Fruit fly (Drosophila melanogaster): ENCODE results near the gene Syx7.

The Syx7 gene

dm6 chr3L:21496865-21497634 lies 51.4 kb downstream of the Syx7 start, which contains the start of gene Hr78:
TSS of gene Hr78 (minus strand) at chr3L:21497494.
- TF ChIP-seq fu2 (GFP tag; optimal IDR thresholded peaks at IDR 0.05) (no peak), Fer1 (GFP tag; optimal IDR thresholded peaks at IDR 0.05) (peak; percentile 90), CG13123 (GFP tag; optimal IDR thresholded peaks at IDR 0.05) (peak; percentile 19), D19A (tag; optimal IDR thresholded peaks at IDR 0.05) (peak; percentile 86), CG1832 (GFP tag; optimal IDR thresholded peaks at IDR 0.05) (no peak), chinmo (GFP tag; IDR thresholded peaks at IDR 0.05; ENCODE audit: partially characterized antibody) (no peak), otp (GFP tag; IDR thresholded peaks at IDR 0.05) (peak; percentile 46; the same call in 1 of the 3 replicates), dati (GFP tag; IDR thresholded peaks at IDR 0.05) (no peak), nerfin-2 (GFP tag; IDR thresholded peaks at IDR 0.05; ENCODE audit: partially characterized antibody) (no peak), mam (GFP tag; optimal IDR thresholded peaks at IDR 0.05) (no peak), NK7.1 (GFP tag; optimal IDR thresholded peaks at IDR 0.05) (no peak), bsh (GFP tag; optimal IDR thresholded peaks at IDR 0.05) (peak; percentile 80 to 81), CG33213 (GFP tag; optimal IDR thresholded peaks at IDR 0.05) (peak; percentile 35), pb (GFP tag; optimal IDR thresholded peaks at IDR 0.05) (no peak), stc (GFP tag; IDR thresholded peaks at IDR 0.05) (peak; percentile 62), Chrac-16 (GFP tag; optimal IDR thresholded peaks at IDR 0.05) (peak; percentile 58), Lhr (GFP tag; optimal IDR thresholded peaks at IDR 0.05) (peak; percentile 51), kay (GFP tag; optimal IDR thresholded peaks at IDR 0.05) (peak; percentile 3), Max (GFP tag; optimal IDR thresholded peaks at IDR 0.05) (peak; percentile 10), Stat92E (GFP tag; optimal IDR thresholded peaks at IDR 0.05) (peak in 1 of 3 experiments; percentile 40), gcm2 (GFP tag; optimal IDR thresholded peaks at IDR 0.05) (no peak), ap (GFP tag; IDR thresholded peaks at IDR 0.05) (peak; percentile 47; the same call in 1 of the 2 replicates), dysf (GFP tag; IDR thresholded peaks at IDR 0.05) (peak; percentile 80), CG9215 (GFP tag; IDR thresholded peaks at IDR 0.05) (peak; percentile 28; the same call in 1 of the 2 replicates), Mes4 (GFP tag; optimal IDR thresholded peaks at IDR 0.05) (no peak), Dip3 (GFP tag; optimal IDR thresholded peaks at IDR 0.05) (no peak), CG14860 (GFP tag; IDR thresholded peaks at IDR 0.05; ENCODE audit: partially characterized antibody) (no peak), pfk (GFP tag; optimal IDR thresholded peaks at IDR 0.05) (no peak), ash1 (GFP tag; optimal IDR thresholded peaks at IDR 0.05) (no peak), zen2 (GFP tag; IDR thresholded peaks at IDR 0.05; ENCODE audit: partially characterized antibody) (no peak), al (GFP tag; IDR thresholded peaks at IDR 0.05) (peak; percentile 58; the same call in 1 of the 2 replicates), CG8281 (tag; optimal IDR thresholded peaks at IDR 0.05) (peak; percentile 62), CG16815 (GFP tag; optimal IDR thresholded peaks at IDR 0.05) (peak; percentile 61), CG7271 (tag; optimal IDR thresholded peaks at IDR 0.05) (peak; percentile 71), CG3281 (GFP tag; optimal IDR thresholded peaks at IDR 0.05) (peak; percentile 89), CTCF (GFP tag; optimal IDR thresholded peaks at IDR 0.05) (no peak), CG4617 (GFP tag; optimal IDR thresholded peaks at IDR 0.05; ENCODE audit: borderline replicate concordance) (peak; percentile 75), CG10654 (GFP tag; optimal IDR thresholded peaks at IDR 0.05) (peak; percentile 43), CG6689 (GFP tag; IDR thresholded peaks at IDR 0.05) (peak; percentile 82), bcd (GFP tag; optimal IDR thresholded peaks at IDR 0.05) (peak; percentile 74), Hsf (GFP tag; optimal IDR thresholded peaks at IDR 0.05) (peak; percentile 14), CG7786 (GFP tag; optimal IDR thresholded peaks at IDR 0.05) (peak; percentile 25), sug (tag; optimal IDR thresholded peaks at IDR 0.05) (peak; percentile 52), H15 (GFP tag; IDR thresholded peaks at IDR 0.05) (no peak), gro (GFP tag; optimal IDR thresholded peaks at IDR 0.05) (no peak), CG31388 (GFP tag; optimal IDR thresholded peaks at IDR 0.05) (peak; percentile 14), CG9797 (GFP tag; optimal IDR thresholded peaks at IDR 0.05) (peak; percentile 88), CG17612 (GFP tag; IDR thresholded peaks at IDR 0.05) (no peak), Elba2 (GFP tag; optimal IDR thresholded peaks at IDR 0.05) (peak; percentile 85), CG13424 (tag; optimal IDR thresholded peaks at IDR 0.05) (peak; percentile 86)
